Fruit fly (Drosophila melanogaster): ENCODE measurements around the gene grn.

Gene grn

DNA sequence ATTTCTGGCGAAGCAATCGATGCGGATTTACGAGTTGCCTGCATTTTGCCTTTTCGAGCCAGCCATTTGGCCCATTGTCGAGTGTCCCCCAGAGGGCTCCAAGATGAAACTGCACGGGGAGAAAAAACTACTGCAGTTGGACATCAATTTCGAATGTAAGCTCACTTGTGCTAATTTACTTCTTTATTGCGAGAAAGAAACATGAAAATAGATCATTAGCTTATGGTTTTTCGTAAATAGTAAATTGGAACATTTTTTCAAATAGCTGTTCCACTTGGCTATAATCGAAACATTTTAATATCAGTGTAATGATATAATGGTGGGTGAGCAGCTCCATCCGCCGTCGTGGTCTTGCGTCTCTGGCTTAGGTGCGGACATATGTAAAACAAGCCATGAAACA, 48.8 kb downstream of the grn start (continued):
- no peak for TF ChIP-seq CG11762 (GFP tag; optimal IDR thresholded peaks at IDR 0.05; ENCODE audit: insufficient read depth)
- TF ChIP-seq Lpt (GFP tag; optimal IDR thresholded peaks at IDR 0.05) = no peak
- peak; percentile 25 for TF ChIP-seq CG11902 (GFP tag; optimal IDR thresholded peaks at IDR 0.05)
- TF ChIP-seq dsx (GFP tag; optimal IDR thresholded peaks at IDR 0.05; ENCODE audit: poor library complexity, severe bottlenecking) = no peak
- no peak for TF ChIP-seq Blimp-1 (GFP tag; optimal IDR thresholded peaks at IDR 0.05)
- TF ChIP-seq salr (GFP tag; optimal IDR thresholded peaks at IDR 0.05) = no peak
- no peak for TF ChIP-seq dac (GFP tag; optimal IDR thresholded peaks at IDR 0.05)
- no peak for TF ChIP-seq CG8119 (GFP tag; IDR thresholded peaks at IDR 0.05)
- no peak for TF ChIP-seq fd59A (GFP tag; optimal IDR thresholded peaks at IDR 0.05)

DNA sequence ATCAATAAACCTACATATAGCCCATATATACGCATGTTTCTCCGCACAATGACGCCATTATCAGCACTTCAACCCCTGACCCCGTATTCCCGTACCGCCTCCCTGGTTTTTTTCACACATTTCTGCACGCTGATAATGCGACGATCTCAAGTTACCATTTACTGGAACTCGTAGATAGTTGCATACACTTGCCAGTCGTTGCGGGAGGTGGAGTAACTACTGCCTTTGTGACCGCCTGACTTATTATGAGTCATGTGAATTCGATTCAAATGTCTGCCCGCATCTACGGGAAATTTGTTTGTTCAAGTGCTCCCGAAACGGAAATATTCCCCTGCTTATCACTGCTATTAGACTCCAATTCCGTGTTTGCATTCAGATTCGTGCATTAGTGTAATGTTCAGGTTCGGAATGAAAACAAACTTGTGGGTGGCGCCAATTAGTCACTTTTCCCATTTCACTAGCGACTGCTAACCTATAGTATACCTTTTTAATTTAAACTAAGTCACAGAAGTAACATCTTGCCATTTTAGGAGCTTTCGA, 54.0 kb downstream of the grn start:
- peak in 1 of 2 experiments; percentile 2 for TF ChIP-seq ss (GFP tag; optimal IDR thresholded peaks at IDR 0.05)
- no peak for TF ChIP-seq Smox (GFP tag; optimal IDR thresholded peaks at IDR 0.05)
- TF ChIP-seq svp (GFP tag) = peak; percentile 97

DNA sequence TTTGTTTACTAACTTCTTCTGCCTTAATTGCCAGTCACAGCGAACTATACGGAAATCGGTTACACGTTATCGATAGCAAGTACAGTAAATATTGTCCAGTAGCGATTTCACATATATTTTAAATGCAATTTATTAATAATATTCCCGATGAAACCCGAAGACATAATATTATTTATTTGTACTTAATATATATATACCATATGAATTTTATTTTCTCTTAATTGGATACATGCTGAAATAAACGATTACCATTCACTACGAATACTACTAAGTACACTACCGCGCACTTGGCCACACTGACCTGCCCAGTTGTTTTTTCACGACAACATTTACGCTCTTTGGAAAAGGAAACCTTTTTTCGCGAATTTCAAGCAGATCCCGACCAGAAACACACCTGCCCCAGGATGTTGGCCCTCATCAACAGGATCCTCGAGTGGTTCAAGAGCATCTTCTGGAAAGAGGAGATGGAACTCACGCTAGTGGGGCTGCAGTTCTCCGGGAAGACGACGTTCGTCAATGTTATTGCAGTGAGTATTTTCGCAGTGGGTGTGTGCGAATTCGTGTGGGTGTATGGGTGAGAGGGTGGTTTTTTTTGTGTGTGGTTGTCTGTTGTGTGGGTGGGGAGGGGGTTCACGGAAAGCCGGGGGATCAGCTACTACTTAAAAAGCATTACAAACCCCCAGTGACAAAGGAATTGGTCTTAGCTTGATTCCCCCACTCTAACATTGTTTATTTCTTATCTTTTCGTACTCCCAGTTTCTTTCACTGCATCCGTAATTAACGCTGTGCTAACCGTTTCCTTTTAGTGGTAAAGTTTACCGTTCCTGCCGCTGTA, 54.7 kb downstream of the grn start, which contains the start of the genes CG9667 and Arl8:
CG9667 (minus strand) TSS at position 42 of the 835 bp plus-strand sequence.
Arl8 (plus strand) TSS at position 290 of the 835 bp plus-strand sequence.
- peak; percentile 24 for TF ChIP-seq net (GFP tag; optimal IDR thresholded peaks at IDR 0.05)
- peak; percentile 51 for TF ChIP-seq Sox14 (GFP tag; optimal IDR thresholded peaks at IDR 0.05)
- peak; percentile 26 for TF ChIP-seq CG32006 (GFP tag; optimal IDR thresholded peaks at IDR 0.05)
- peak; percentile 37 for TF ChIP-seq fkh (GFP tag; optimal IDR thresholded peaks at IDR 0.05)
- peak; percentile 38 for TF ChIP-seq CG11902 (GFP tag; optimal IDR thresholded peaks at IDR 0.05)
- TF ChIP-seq CG3919 (GFP tag; optimal IDR thresholded peaks at IDR 0.05) = peak; percentile 23
- no peak for TF ChIP-seq dac (GFP tag; optimal IDR thresholded peaks at IDR 0.05)
- no peak for TF ChIP-seq fd85E (GFP tag; optimal IDR thresholded peaks at IDR 0.05)
- no peak for TF ChIP-seq CG8319 (GFP tag; optimal IDR thresholded peaks at IDR 0.05)
- no peak for TF ChIP-seq Gug (GFP tag; IDR thresholded peaks at IDR 0.05)
- no peak for TF ChIP-seq spab (GFP tag; optimal IDR thresholded peaks at IDR 0.05)
- peak; percentile 3 for TF ChIP-seq CG11762 (GFP tag; optimal IDR thresholded peaks at IDR 0.05; ENCODE audit: insufficient read depth)
- TF ChIP-seq CG10669 (GFP tag; optimal IDR thresholded peaks at IDR 0.05) = peak; percentile 27
- TF ChIP-seq Met (GFP tag; optimal IDR thresholded peaks at IDR 0.05) = peak; percentile 43
- peak; percentile 43 to 45 for TF ChIP-seq ss (GFP tag; optimal IDR thresholded peaks at IDR 0.05)
- no peak for TF ChIP-seq CG6854 (GFP tag; optimal IDR thresholded peaks at IDR 0.05)
- TF ChIP-seq vri (GFP tag; optimal IDR thresholded peaks at IDR 0.05) = no peak
- peak; percentile 51 for TF ChIP-seq OdsH (GFP tag; optimal IDR thresholded peaks at IDR 0.05)
- no peak for TF ChIP-seq CG11294 (GFP tag; IDR thresholded peaks at IDR 0.05)
- no peak for TF ChIP-seq CG6276 (GFP tag; optimal IDR thresholded peaks at IDR 0.05)
- TF ChIP-seq Sox15 (GFP tag; optimal IDR thresholded peaks at IDR 0.05) = peak; percentile 14
- TF ChIP-seq achi (GFP tag; optimal IDR thresholded peaks at IDR 0.05) = peak; percentile 28
- TF ChIP-seq CG1621 (tag; optimal IDR thresholded peaks at IDR 0.05) = peak; percentile 68
- TF ChIP-seq CG31627 (GFP tag; optimal IDR thresholded peaks at IDR 0.05) = peak; percentile 40
- TF ChIP-seq Hr4 (GFP tag; optimal IDR thresholded peaks at IDR 0.05) = peak; percentile 35
- TF ChIP-seq Eip75B (GFP tag; optimal IDR thresholded peaks at IDR 0.05) = peak; percentile 2
- peak; percentile 42; the same call in 2 of the 3 replicates for TF ChIP-seq eg (GFP tag; IDR thresholded peaks at IDR 0.05)
- peak; percentile 65 for TF ChIP-seq CG3032 (tag; optimal IDR thresholded peaks at IDR 0.05)
- no peak for TF ChIP-seq Lpt (GFP tag; optimal IDR thresholded peaks at IDR 0.05)
- peak; percentile 29 for TF ChIP-seq Smox (GFP tag; optimal IDR thresholded peaks at IDR 0.05)
- TF ChIP-seq Hr39 (GFP tag; optimal IDR thresholded peaks at IDR 0.05) = peak; percentile 33
- no peak for TF ChIP-seq CG4318 (GFP tag; optimal IDR thresholded peaks at IDR 0.05)
- peak; percentile 37 for TF ChIP-seq topi (GFP tag; optimal IDR thresholded peaks at IDR 0.05)
- peak; percentile 35 for TF ChIP-seq CG7368 (GFP tag; optimal IDR thresholded peaks at IDR 0.05)
- peak; percentile 7 for TF ChIP-seq Sox102F (GFP tag; optimal IDR thresholded peaks at IDR 0.05)
- TF ChIP-seq CG6792 (GFP tag; optimal IDR thresholded peaks at IDR 0.05) = peak; percentile 15
- no peak for TF ChIP-seq Blimp-1 (GFP tag; optimal IDR thresholded peaks at IDR 0.05)
- TF ChIP-seq CG6808 (GFP tag; optimal IDR thresholded peaks at IDR 0.05) = no peak
- TF ChIP-seq CG8119 (GFP tag; IDR thresholded peaks at IDR 0.05) = 0 out of 3 replicates have a peak, but pooled peaks have one; percentile 15
- TF ChIP-seq dsx (GFP tag; optimal IDR thresholded peaks at IDR 0.05; ENCODE audit: poor library complexity, severe bottlenecking) = peak; percentile 84

Measured in whole organism, prepupa.